Fruit fly (Drosophila melanogaster) whole organism, embryonic: Measurements from ENCODE around the gene mRpL14.

Experiments
- C15 ChIP-seq: fragments of 200-800 bp; sonication (Bioruptor generic); IDR thresholded peaks from 3 replicates; pipeline ENCODE4 v1.3.6; 2022; ENCODE audit warnings: missing biosample characterization, missing genetic modification characterization
- CG10147 ChIP-seq: fragments of 200-800 bp; sonication (Bioruptor generic); optimal IDR thresholded peaks from 2 replicates; lab custom pipeline; 2019; ENCODE audit warnings: missing biosample characterization, mild to moderate bottlenecking, missing genetic modification characterization, moderate library complexity
- CG1024 ChIP-seq: fragments of 200-800 bp; sonication (Bioruptor generic); IDR thresholded peaks from 2 replicates; pipeline ENCODE4 v1.3.6; 2022; ENCODE audit warnings: missing biosample characterization, missing genetic modification characterization
- CG10431 ChIP-seq: fragments of 200-800 bp; sonication (Bioruptor generic); optimal IDR thresholded peaks from 3 replicates; lab custom pipeline; 2018; ENCODE audit warnings: missing biosample characterization, mild to moderate bottlenecking, missing genetic modification characterization
- CG10979 ChIP-seq: fragments of 200-800 bp; sonication (Bioruptor generic); optimal IDR thresholded peaks from 2 replicates; lab custom pipeline; 2018; ENCODE audit warnings: missing biosample characterization, mild to moderate bottlenecking, missing genetic modification characterization, moderate library complexity
- CG11695 ChIP-seq: fragments of 200-800 bp; sonication (Bioruptor generic); IDR thresholded peaks from 3 replicates; pipeline ENCODE4 v1.3.6; 2022; ENCODE audit warnings: missing biosample characterization, missing genetic modification characterization
- CG12769 ChIP-seq: fragments of 200-800 bp; sonication (Bioruptor generic); optimal IDR thresholded peaks from 2 replicates; lab custom pipeline; 2019; ENCODE audit warnings: missing biosample characterization, mild to moderate bottlenecking, missing genetic modification characterization, moderate library complexity
- CG13775 ChIP-seq: fragments of 200-800 bp; sonication (Bioruptor generic); optimal IDR thresholded peaks from 3 replicates; lab custom pipeline; 2017; ENCODE audit warnings: missing biosample characterization, mild to moderate bottlenecking, missing genetic modification characterization
- CG15479 ChIP-seq: fragments of 200-800 bp; sonication (Bioruptor generic); optimal IDR thresholded peaks from 3 replicates; lab custom pipeline; 2019; ENCODE audit warnings: missing biosample characterization, mild to moderate bottlenecking, missing genetic modification characterization, moderate library complexity
- CG15601 ChIP-seq: fragments of 200-800 bp; sonication (Bioruptor generic); optimal IDR thresholded peaks from 3 replicates; lab custom pipeline; 2019; ENCODE audit warnings: missing biosample characterization, mild to moderate bottlenecking, missing genetic modification characterization, moderate library complexity
- CG15696 ChIP-seq: fragments of 200-800 bp; sonication (Bioruptor generic); optimal IDR thresholded peaks from 2 replicates; lab custom pipeline; 2019; ENCODE audit warnings: missing biosample characterization, mild to moderate bottlenecking, missing genetic modification characterization, moderate library complexity
- CG16813 ChIP-seq: fragments of 200-800 bp; sonication (Bioruptor generic); IDR thresholded peaks from 3 replicates; pipeline ENCODE4 v1.3.6; 2022; ENCODE audit warnings: missing biosample characterization, missing genetic modification characterization; ENCODE audit not compliant: partially characterized antibody
- CG18599 ChIP-seq: fragments of 200-800 bp; sonication (Bioruptor generic); optimal IDR thresholded peaks from 3 replicates; lab custom pipeline; 2017; ENCODE audit warnings: missing biosample characterization, missing genetic modification characterization, mild to moderate bottlenecking, moderate library complexity, missing genetic modification reagents
- CG2712 ChIP-seq: fragments of 200-800 bp; optimal IDR thresholded peaks from 3 replicates; lab custom pipeline; 2019; ENCODE audit warnings: missing biosample characterization, mild to moderate bottlenecking, missing genetic modification characterization, moderate library complexity
- CG31365 ChIP-seq: fragments of 200-800 bp; sonication (Bioruptor generic); optimal IDR thresholded peaks from 2 replicates; lab custom pipeline; 2018; ENCODE audit warnings: missing biosample characterization, mild to moderate bottlenecking, missing genetic modification characterization
- CG3163 ChIP-seq: fragments of 200-800 bp; sonication (Bioruptor generic); optimal IDR thresholded peaks from 3 replicates; lab custom pipeline; 2016; ENCODE audit warnings: missing biosample characterization, missing genetic modification characterization
- CG32532 ChIP-seq: fragments of 200-800 bp; sonication (Bioruptor generic); IDR thresholded peaks from 2 replicates; pipeline ENCODE4 v1.3.6; 2022; ENCODE audit warnings: missing biosample characterization, missing genetic modification characterization
- CG4328 ChIP-seq: fragments of 200-800 bp; sonication (Bioruptor generic); optimal IDR thresholded peaks from 3 replicates; lab custom pipeline; 2017; ENCODE audit warnings: missing biosample characterization, missing genetic modification reagents, missing genetic modification characterization
- CG4360 ChIP-seq: fragments of 200-800 bp; sonication (Bioruptor generic); IDR thresholded peaks from 2 replicates; pipeline ENCODE4 v1.3.6; 2022; ENCODE audit warnings: missing biosample characterization, missing genetic modification characterization
- CG6254 ChIP-seq: fragments of 200-800 bp; sonication (Bioruptor generic); optimal IDR thresholded peaks from 3 replicates; lab custom pipeline; 2017; ENCODE audit warnings: mild to moderate bottlenecking, missing biosample characterization, missing genetic modification reagents, missing genetic modification characterization
- CG7357 ChIP-seq: fragments of 200-800 bp; sonication (Bioruptor generic); IDR thresholded peaks from 3 replicates; pipeline ENCODE4 v1.3.6; 2022; ENCODE audit warnings: missing biosample characterization, missing genetic modification characterization
- CG7839 ChIP-seq: fragments of 200-800 bp; sonication (Bioruptor generic); optimal IDR thresholded peaks from 3 replicates; lab custom pipeline; 2018; ENCODE audit warnings: missing biosample characterization, mild to moderate bottlenecking, missing genetic modification characterization, moderate library complexity
- CG7928 ChIP-seq: fragments of 200-800 bp; sonication (Bioruptor generic); optimal IDR thresholded peaks from 2 replicates; lab custom pipeline; 2017; ENCODE audit warnings: missing biosample characterization, mild to moderate bottlenecking, missing genetic modification characterization
- CG9215 ChIP-seq: fragments of 200-800 bp; sonication (Bioruptor generic); IDR thresholded peaks from 2 replicates; pipeline ENCODE4 v1.3.6; 2022; ENCODE audit warnings: missing biosample characterization, missing genetic modification characterization
- CTCF ChIP-seq: fragments of 200-800 bp; sonication (Bioruptor generic); optimal IDR thresholded peaks from 2 replicates; lab custom pipeline; 2017; ENCODE audit warnings: missing biosample characterization, mild to moderate bottlenecking, missing genetic modification characterization, moderate library complexity
- CoRest ChIP-seq: fragments of 200-800 bp; sonication (Bioruptor generic); optimal IDR thresholded peaks from 3 replicates; lab custom pipeline; 2018; ENCODE audit warnings: missing biosample characterization, mild to moderate bottlenecking, missing genetic modification characterization, moderate library complexity
- Doc3 ChIP-seq: fragments of 200-800 bp; sonication (Bioruptor generic); IDR thresholded peaks from 3 replicates; pipeline ENCODE4 v1.3.6; 2022; ENCODE audit warnings: missing biosample characterization, missing genetic modification characterization; ENCODE audit not compliant: partially characterized antibody
- HLH3B ChIP-seq: fragments of 200-800 bp; sonication (Bioruptor generic); IDR thresholded peaks from 2 replicates; pipeline ENCODE4 v1.3.6; 2022; ENCODE audit warnings: missing biosample characterization, missing genetic modification characterization
- Kr ChIP-seq: fragments of 200-800 bp; sonication (Bioruptor generic); optimal IDR thresholded peaks from 2 replicates; lab custom pipeline; 2017; ENCODE audit warnings: missing biosample characterization, mild to moderate bottlenecking, missing genetic modification characterization
- Med ChIP-seq: fragments of 200-800 bp; sonication (Bioruptor generic); peaks from one replicate; lab custom pipeline; 2016; ENCODE audit warnings: missing biosample characterization, missing genetic modification characterization, mild to moderate bottlenecking, inconsistent platforms, moderate library complexity
- NfI ChIP-seq: fragments of 200-800 bp; sonication (Bioruptor generic); optimal IDR thresholded peaks from 3 replicates; lab custom pipeline; 2018; ENCODE audit warnings: missing biosample characterization, mild to moderate bottlenecking, missing genetic modification characterization, moderate library complexity
- Optix ChIP-seq: fragments of 200-800 bp; sonication (Bioruptor generic); IDR thresholded peaks from 3 replicates; pipeline ENCODE4 v1.3.6; 2022; ENCODE audit warnings: missing biosample characterization, missing genetic modification characterization
- PHDP ChIP-seq: fragments of 200-800 bp; sonication (Bioruptor generic); optimal IDR thresholded peaks from 3 replicates; lab custom pipeline; 2018; ENCODE audit warnings: missing biosample characterization, mild to moderate bottlenecking, missing genetic modification characterization, moderate library complexity
- Side ChIP-seq: fragments of 200-800 bp; sonication (Bioruptor generic); optimal IDR thresholded peaks from 2 replicates; lab custom pipeline; 2016; ENCODE audit warnings: missing biosample characterization, missing genetic modification characterization
- ara ChIP-seq: fragments of 200-800 bp; sonication (Bioruptor generic); IDR thresholded peaks from 2 replicates; pipeline ENCODE4 v1.3.6; 2022; ENCODE audit warnings: missing biosample characterization, missing genetic modification characterization
- ase ChIP-seq: fragments of 200-800 bp; sonication (Bioruptor generic); IDR thresholded peaks from 3 replicates; pipeline ENCODE4 v1.3.6; 2022; ENCODE audit warnings: missing biosample characterization, missing genetic modification characterization
- az2 ChIP-seq: fragments of 200-800 bp; sonication (Bioruptor generic); optimal IDR thresholded peaks from 3 replicates; lab custom pipeline; 2016; ENCODE audit warnings: missing biosample characterization, missing genetic modification characterization
- insv ChIP-seq, 2 experiments: fragments of 200-800 bp; sonication (Bioruptor generic); optimal IDR thresholded peaks; 3 replicates each; lab custom pipeline; 2016 to 2018; ENCODE audit warnings: missing biosample characterization in 2 of 2, missing genetic modification characterization in 2 of 2
- kay ChIP-seq: fragments of 200-800 bp; sonication (Bioruptor generic); optimal IDR thresholded peaks from 2 replicates; lab custom pipeline; 2016; ENCODE audit warnings: missing biosample characterization, missing genetic modification characterization
- nmo ChIP-seq: fragments of 200-800 bp; sonication (Bioruptor generic); optimal IDR thresholded peaks from 2 replicates; lab custom pipeline; 2018; ENCODE audit warnings: missing biosample characterization, mild to moderate bottlenecking, missing genetic modification characterization, moderate library complexity
- nom ChIP-seq: fragments of 200-800 bp; sonication (Bioruptor generic); optimal IDR thresholded peaks from 2 replicates; lab custom pipeline; 2017; ENCODE audit warnings: missing biosample characterization, missing genetic modification characterization, mild to moderate bottlenecking, moderate library complexity, missing genetic modification reagents
- onecut ChIP-seq: fragments of 200-800 bp; sonication (Bioruptor generic); IDR thresholded peaks from 2 replicates; pipeline ENCODE4 v1.3.6; 2022; ENCODE audit warnings: missing biosample characterization, missing genetic modification characterization
- phol ChIP-seq: fragments of 200-800 bp; sonication (Bioruptor generic); optimal IDR thresholded peaks from 3 replicates; lab custom pipeline; 2018; ENCODE audit warnings: missing biosample characterization, mild to moderate bottlenecking, missing genetic modification characterization, moderate library complexity
- psq ChIP-seq: fragments of 200-800 bp; sonication (Bioruptor generic); optimal IDR thresholded peaks from 2 replicates; lab custom pipeline; 2017; ENCODE audit warnings: missing biosample characterization, missing genetic modification characterization
- schlank ChIP-seq: fragments of 200-800 bp; sonication (Bioruptor generic); optimal IDR thresholded peaks from 2 replicates; lab custom pipeline; 2018; ENCODE audit warnings: missing biosample characterization, mild to moderate bottlenecking, missing genetic modification characterization
- scrt ChIP-seq: fragments of 200-800 bp; sonication (Bioruptor generic); optimal IDR thresholded peaks from 2 replicates; lab custom pipeline; 2018; ENCODE audit warnings: missing biosample characterization, mild to moderate bottlenecking, missing genetic modification characterization, moderate library complexity
- sd ChIP-seq: fragments of 200-800 bp; sonication (Bioruptor generic); optimal IDR thresholded peaks from 3 replicates; lab custom pipeline; 2018; ENCODE audit warnings: missing biosample characterization, mild to moderate bottlenecking, missing genetic modification characterization, moderate library complexity
- sob ChIP-seq: fragments of 200-800 bp; sonication (Bioruptor generic); IDR thresholded peaks from 2 replicates; pipeline ENCODE4 v1.3.6; 2022; ENCODE audit warnings: missing biosample characterization, missing genetic modification characterization
- sug ChIP-seq: fragments of 200-800 bp; optimal IDR thresholded peaks from 2 replicates; lab custom pipeline; 2019; ENCODE audit warnings: missing biosample characterization, mild to moderate bottlenecking, missing genetic modification characterization, moderate library complexity
- zf30C ChIP-seq: fragments of 200-800 bp; sonication (Bioruptor generic); optimal IDR thresholded peaks from 3 replicates; lab custom pipeline; 2018; ENCODE audit warnings: missing biosample characterization, mild to moderate bottlenecking, missing genetic modification characterization
- zfh2 ChIP-seq: fragments of 200-800 bp; sonication (Bioruptor generic); optimal IDR thresholded peaks from 2 replicates; lab custom pipeline; 2016; ENCODE audit warnings: missing biosample characterization, missing genetic modification characterization

The mRpL14 gene

DNA sequence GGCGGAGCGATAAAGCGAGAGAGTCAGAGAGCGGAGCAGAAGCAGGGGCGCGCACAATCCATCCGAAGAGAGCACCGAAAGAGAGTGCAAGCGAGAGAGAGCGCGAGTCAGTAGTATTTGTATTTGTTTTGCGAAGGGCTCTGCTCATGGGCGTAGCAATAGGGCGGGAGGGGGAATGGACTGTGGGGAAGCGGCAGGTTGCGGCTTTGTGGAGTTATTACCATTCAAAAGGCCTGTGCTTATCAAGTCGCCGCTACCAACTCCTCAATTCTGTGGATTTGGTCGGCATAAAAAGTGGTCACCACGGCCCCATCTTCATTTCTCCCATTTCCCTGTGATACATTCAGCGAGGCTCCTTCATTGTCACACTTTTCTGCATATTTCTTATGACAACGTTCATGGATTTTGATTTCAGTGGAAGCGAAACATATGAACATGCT lies 43.4 kb downstream of the mRpL14 start (continued):
- peak; percentile 8 for TF ChIP-seq CG6254 (GFP tag; lab: Kevin White, UChicago)
- peak; percentile 25 for TF ChIP-seq sd (tag; lab: Kevin White, UChicago)
- TF ChIP-seq CoRest (tag; lab: Kevin White, UChicago): peak; percentile 62
- no peak for TF ChIP-seq CG15479
- 0 out of 3 replicates have a peak, but pooled peaks have one; percentile 30 for TF ChIP-seq Optix (GFP tag; lab: Robert Waterston, UW)
- TF ChIP-seq sob (GFP tag; lab: Robert Waterston, UW): no peak
- peak; percentile 42 for TF ChIP-seq sug (tag; lab: Kevin White, UChicago)
- no peak for TF ChIP-seq CG10431 (GFP tag; lab: Kevin White, UChicago)
- TF ChIP-seq CG15601 (tag; lab: Kevin White, UChicago): no peak
- TF ChIP-seq CG10979: peak; percentile 15
- no peak for TF ChIP-seq CG1024
- TF ChIP-seq phol (tag; lab: Kevin White, UChicago): peak; percentile 6
- peak; percentile 51; the same call in 2 of the 3 replicates for TF ChIP-seq CG7357 (GFP tag; lab: Robert Waterston, UW)
- no peak for TF ChIP-seq Doc3 (GFP tag; lab: Robert Waterston, UW)
- TF ChIP-seq Med (GFP tag; lab: Kevin White, UChicago): peak; percentile 68
- peak; percentile 65 for TF ChIP-seq CG32532 (GFP tag; lab: Robert Waterston, UW)
- TF ChIP-seq ara (GFP tag; lab: Robert Waterston, UW): no peak
- peak; percentile 5; the same call in 1 of the 2 replicates for TF ChIP-seq onecut (GFP tag; lab: Robert Waterston, UW)
- TF ChIP-seq C15: no peak
- peak; percentile 17 for TF ChIP-seq nmo (GFP tag; lab: Kevin White, UChicago)
- TF ChIP-seq CG7839: peak; percentile 48
- TF ChIP-seq CG3163: peak; percentile 83
- peak; percentile 29; the same call in 1 of the 3 replicates for TF ChIP-seq CG11695 (GFP tag; lab: Robert Waterston, UW)
- no peak for TF ChIP-seq Kr
- peak; percentile 3 for TF ChIP-seq CG31365 (tag; lab: Kevin White, UChicago)
- peak; percentile 15 for TF ChIP-seq CG7928
- TF ChIP-seq Side: peak; percentile 35
- TF ChIP-seq CG10147: peak; percentile 54
- no peak for TF ChIP-seq ase (GFP tag; lab: Robert Waterston, UW)
- TF ChIP-seq zfh2: peak; percentile 17
- peak; percentile 31 for TF ChIP-seq zf30C (GFP tag; lab: Kevin White, UChicago)
- TF ChIP-seq CG4360: peak; percentile 2; the same call in 1 of the 2 replicates
- peak; percentile 80 for TF ChIP-seq CG12769 (tag; lab: Kevin White, UChicago)
- TF ChIP-seq CG9215 (GFP tag; lab: Robert Waterston, UW): peak; percentile 62
- no peak for TF ChIP-seq CTCF (GFP tag; lab: Kevin White, UChicago)
- peak; percentile 31 for TF ChIP-seq PHDP (tag; lab: Kevin White, UChicago)
- TF ChIP-seq nom (GFP tag; lab: Kevin White, UChicago): peak; percentile 40
- peak; percentile 4 for TF ChIP-seq NfI (GFP tag; lab: Kevin White, UChicago)
- peak; percentile 45 for TF ChIP-seq scrt
- TF ChIP-seq CG13775 (GFP tag; lab: Kevin White, UChicago): no peak
- TF ChIP-seq CG16813: no peak
- TF ChIP-seq psq (GFP tag; lab: Kevin White, UChicago): no peak
- TF ChIP-seq CG15696 (tag; lab: Kevin White, UChicago): peak; percentile 20
- no peak for TF ChIP-seq kay (GFP tag; lab: Kevin White, UChicago)
- peak; percentile 77 for TF ChIP-seq CG18599 (GFP tag; lab: Kevin White, UChicago)
- TF ChIP-seq schlank (tag; lab: Kevin White, UChicago): peak; percentile 52
- peak; percentile 34 for TF ChIP-seq CG4328 (GFP tag; lab: Kevin White, UChicago)
- TF ChIP-seq az2: peak; percentile 23
- TF ChIP-seq CG2712: peak; percentile 11
- TF ChIP-seq HLH3B: no peak
- TF ChIP-seq insv (GFP tag; optimal IDR thresholded peaks at IDR 0.05; lab: Kevin White, UChicago): no peak
